Fruit fly (Drosophila melanogaster): Measurements from ENCODE around the gene CHKov2.

DNA sequence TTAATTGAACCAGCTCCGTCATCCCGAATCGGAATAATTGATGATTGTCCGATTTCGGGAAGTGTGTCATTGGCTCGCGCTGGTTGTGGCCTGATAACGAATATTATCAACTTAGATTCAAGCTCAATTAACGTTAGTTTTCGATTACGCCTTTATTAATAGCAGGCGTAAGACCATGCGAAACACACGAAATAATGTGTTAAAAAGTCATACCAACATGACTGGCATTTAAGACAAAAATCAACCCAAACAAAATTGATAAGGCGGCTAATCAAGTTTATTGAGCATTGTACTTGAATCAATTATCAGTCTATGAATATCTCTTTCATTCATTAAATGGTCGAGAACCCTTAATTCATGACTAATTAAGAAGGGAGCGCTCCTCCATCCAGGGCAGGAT is 21.8 kb downstream of the CHKov2 start:
- TF ChIP-seq Hr39 (optimal IDR thresholded peaks at IDR 0.05) = no peak
- no peak for TF ChIP-seq tio (GFP tag; optimal IDR thresholded peaks at IDR 0.05)
- TF ChIP-seq Max (GFP tag; optimal IDR thresholded peaks at IDR 0.05) = no peak
- no peak for TF ChIP-seq Nf-YB (GFP tag; optimal IDR thresholded peaks at IDR 0.05)
- no peak for TF ChIP-seq lmd (GFP tag; IDR thresholded peaks at IDR 0.05)
- TF ChIP-seq cato (GFP tag; optimal IDR thresholded peaks at IDR 0.05; ENCODE audit: borderline replicate concordance) = no peak
- no peak for TF ChIP-seq hkb (optimal IDR thresholded peaks at IDR 0.05)
- TF ChIP-seq hkb (GFP tag; IDR thresholded peaks at IDR 0.05) = no peak
- no peak for TF ChIP-seq pnt (GFP tag; optimal IDR thresholded peaks at IDR 0.05)
- no peak for TF ChIP-seq Lpt (GFP tag; optimal IDR thresholded peaks at IDR 0.05)
- TF ChIP-seq CG10979 (tag; optimal IDR thresholded peaks at IDR 0.05) = no peak

Measured in whole organism, embryonic.